Fruit fly (Drosophila melanogaster) whole organism, embryonic: Measurements from ENCODE around the gene Hecw.
A peak's percentile ranks its signal among the peaks of the same experiment; 100 is the strongest.

Source experiments
- CG10274 ChIP-seq: fragments of 200-800 bp; sonication (Bioruptor generic); optimal IDR thresholded peaks from 3 replicates; lab custom pipeline; 2017; ENCODE audit warnings: missing biosample characterization, mild to moderate bottlenecking, missing genetic modification characterization
- CG11093 ChIP-seq: fragments of 200-800 bp; sonication (Bioruptor generic); IDR thresholded peaks from 3 replicates; pipeline ENCODE4 v1.3.6; 2022; ENCODE audit warnings: missing biosample characterization, missing genetic modification characterization
- CG11398 ChIP-seq: fragments of 200-800 bp; sonication (Bioruptor generic); optimal IDR thresholded peaks from 2 replicates; lab custom pipeline; 2016; ENCODE audit warnings: missing biosample characterization, missing genetic modification characterization
- CG11696 ChIP-seq: fragments of 200-800 bp; sonication (Bioruptor generic); IDR thresholded peaks from 2 replicates; pipeline ENCODE4 v1.3.6; 2022; ENCODE audit warnings: missing biosample characterization, missing genetic modification characterization
- CG12155 ChIP-seq: fragments of 200-800 bp; sonication (Bioruptor generic); optimal IDR thresholded peaks from 3 replicates; lab custom pipeline; 2016; ENCODE audit warnings: missing biosample characterization, missing genetic modification characterization
- CG12391 ChIP-seq: fragments of 200-800 bp; sonication (Bioruptor generic); optimal IDR thresholded peaks from 3 replicates; lab custom pipeline; 2018; ENCODE audit warnings: missing biosample characterization, mild to moderate bottlenecking, missing genetic modification characterization, moderate library complexity
- CG15479 ChIP-seq: fragments of 200-800 bp; sonication (Bioruptor generic); optimal IDR thresholded peaks from 3 replicates; lab custom pipeline; 2019; ENCODE audit warnings: missing biosample characterization, mild to moderate bottlenecking, missing genetic modification characterization, moderate library complexity
- CG15514 ChIP-seq: fragments of 200-800 bp; sonication (Bioruptor generic); optimal IDR thresholded peaks from 3 replicates; lab custom pipeline; 2017; ENCODE audit warnings: missing biosample characterization, missing genetic modification characterization, mild to moderate bottlenecking, moderate library complexity, missing genetic modification reagents
- CG17612 ChIP-seq: fragments of 200-800 bp; sonication (Bioruptor generic); IDR thresholded peaks from 2 replicates; pipeline ENCODE4 v1.3.6; 2022; ENCODE audit warnings: missing biosample characterization, missing genetic modification characterization
- CG1832 ChIP-seq: fragments of 200-800 bp; sonication (Bioruptor generic); optimal IDR thresholded peaks from 2 replicates; lab custom pipeline; 2017; ENCODE audit warnings: missing biosample characterization, mild to moderate bottlenecking, missing genetic modification characterization, inconsistent platforms
- CG31365 ChIP-seq: fragments of 200-800 bp; sonication (Bioruptor generic); optimal IDR thresholded peaks from 2 replicates; lab custom pipeline; 2018; ENCODE audit warnings: missing biosample characterization, mild to moderate bottlenecking, missing genetic modification characterization
- CG3838 ChIP-seq: fragments of 200-800 bp; sonication (Bioruptor generic); optimal IDR thresholded peaks from 3 replicates; lab custom pipeline; 2016; ENCODE audit warnings: missing biosample characterization, missing genetic modification characterization
- CG42726 ChIP-seq: fragments of 200-800 bp; sonication (Bioruptor generic); IDR thresholded peaks from 2 replicates; pipeline ENCODE4 v1.3.6; 2022; ENCODE audit warnings: missing biosample characterization, missing genetic modification characterization; ENCODE audit not compliant: partially characterized antibody
- CG7372 ChIP-seq: fragments of 200-800 bp; sonication (Bioruptor generic); IDR thresholded peaks from 2 replicates; pipeline ENCODE4 v1.3.6; 2022; ENCODE audit warnings: missing biosample characterization, missing genetic modification characterization
- CG7556 ChIP-seq: fragments of 200-800 bp; sonication (Bioruptor generic); optimal IDR thresholded peaks from 2 replicates; lab custom pipeline; 2017; ENCODE audit warnings: missing biosample characterization, mild to moderate bottlenecking, missing genetic modification characterization
- CG8478 ChIP-seq: fragments of >200 bp; optimal IDR thresholded peaks from 2 replicates; lab custom pipeline; 2018
- CG8924 ChIP-seq: fragments of 200-800 bp; optimal IDR thresholded peaks from 3 replicates; lab custom pipeline; 2019; ENCODE audit warnings: missing biosample characterization, mild to moderate bottlenecking, missing genetic modification characterization, moderate library complexity
- CG9215 ChIP-seq: fragments of 200-800 bp; sonication (Bioruptor generic); IDR thresholded peaks from 2 replicates; pipeline ENCODE4 v1.3.6; 2022; ENCODE audit warnings: missing biosample characterization, missing genetic modification characterization
- Dek ChIP-seq: fragments of 200-800 bp; sonication (Bioruptor generic); optimal IDR thresholded peaks from 3 replicates; lab custom pipeline; 2019; ENCODE audit warnings: missing biosample characterization, mild to moderate bottlenecking, missing genetic modification characterization, moderate library complexity
- Ets97D ChIP-seq: fragments of 200-800 bp; sonication (Bioruptor generic); optimal IDR thresholded peaks from 3 replicates; lab custom pipeline; 2016; ENCODE audit warnings: missing biosample characterization, missing genetic modification characterization
- Hr78 ChIP-seq, 2 experiments: fragments of 200-800 bp in 1 of 2; fragments of >200 bp in 1 of 2; sonication (Bioruptor generic) in 1 of 2; optimal IDR thresholded peaks; 2 replicates each; lab custom pipeline; 2017 to 2019; ENCODE audit warnings: missing biosample characterization in 2 of 2, missing genetic modification characterization in 2 of 2, mild to moderate bottlenecking in 1 of 2, moderate library complexity in 1 of 2
- Kr ChIP-seq: fragments of 200-800 bp; sonication (Bioruptor generic); optimal IDR thresholded peaks from 2 replicates; lab custom pipeline; 2017; ENCODE audit warnings: missing biosample characterization, mild to moderate bottlenecking, missing genetic modification characterization
- NC2α ChIP-seq: fragments of 200-800 bp; sonication (Bioruptor generic); optimal IDR thresholded peaks from 2 replicates; lab custom pipeline; 2016; ENCODE audit warnings: missing biosample characterization, missing genetic modification characterization
- Nf-YB ChIP-seq: fragments of 200-800 bp; sonication (Bioruptor generic); optimal IDR thresholded peaks from 3 replicates; lab custom pipeline; 2019; ENCODE audit warnings: missing biosample characterization, mild to moderate bottlenecking, missing genetic modification characterization, moderate library complexity
- Six4 ChIP-seq: fragments of 200-800 bp; sonication (Bioruptor generic); optimal IDR thresholded peaks from 2 replicates; lab custom pipeline; 2016; ENCODE audit warnings: missing biosample characterization, missing genetic modification characterization
- Taf1 ChIP-seq: fragments of 200-800 bp; sonication (Bioruptor generic); IDR thresholded peaks from 2 replicates; pipeline ENCODE4 v1.3.6; 2022; ENCODE audit warnings: missing biosample characterization, missing genetic modification characterization
- Usf ChIP-seq: fragments of 200-800 bp; sonication (Bioruptor generic); optimal IDR thresholded peaks from 2 replicates; lab custom pipeline; 2017; ENCODE audit warnings: missing genotype, missing biosample characterization, missing genetic modification characterization
- ash1 ChIP-seq: fragments of 200-800 bp; sonication (Bioruptor generic); optimal IDR thresholded peaks from 2 replicates; lab custom pipeline; 2018; ENCODE audit warnings: missing biosample characterization, mild to moderate bottlenecking, missing genetic modification characterization
- ci ChIP-seq: fragments of 200-800 bp; sonication (Bioruptor generic); IDR thresholded peaks from 3 replicates; pipeline ENCODE4 v1.3.6; 2022; ENCODE audit warnings: missing biosample characterization, missing genetic modification characterization
- crol ChIP-seq: fragments of 200-800 bp; sonication (Bioruptor generic); IDR thresholded peaks from 2 replicates; pipeline ENCODE4 v1.3.6; 2022; ENCODE audit warnings: missing biosample characterization, missing genetic modification characterization
- ems ChIP-seq: fragments of 200-800 bp; sonication (Bioruptor generic); optimal IDR thresholded peaks from 3 replicates; lab custom pipeline; 2016; ENCODE audit warnings: missing biosample characterization, missing genetic modification characterization
- fu2 ChIP-seq: fragments of 200-800 bp; sonication (Bioruptor generic); optimal IDR thresholded peaks from 2 replicates; lab custom pipeline; 2016; ENCODE audit warnings: missing biosample characterization, missing genetic modification characterization
- gem ChIP-seq: fragments of 200-800 bp; sonication (Bioruptor generic); optimal IDR thresholded peaks from 2 replicates; lab custom pipeline; 2019; ENCODE audit warnings: missing biosample characterization, mild to moderate bottlenecking, missing genetic modification characterization, moderate library complexity
- grau ChIP-seq: fragments of 200-800 bp; optimal IDR thresholded peaks from 3 replicates; lab custom pipeline; 2019; ENCODE audit warnings: missing biosample characterization, mild to moderate bottlenecking, missing genetic modification characterization, moderate library complexity
- gro ChIP-seq: fragments of 200-800 bp; sonication (Bioruptor generic); optimal IDR thresholded peaks from 2 replicates; lab custom pipeline; 2016; ENCODE audit warnings: missing biosample characterization, missing genetic modification characterization
- gsb-n ChIP-seq: fragments of 200-800 bp; sonication (Bioruptor generic); optimal IDR thresholded peaks from 3 replicates; lab custom pipeline; 2018; ENCODE audit warnings: missing biosample characterization, mild to moderate bottlenecking, missing genetic modification characterization
- ham ChIP-seq: fragments of 200-800 bp; sonication (Bioruptor generic); IDR thresholded peaks from 2 replicates; pipeline ENCODE4 v1.3.6; 2022; ENCODE audit warnings: missing biosample characterization, missing genetic modification characterization
- hth ChIP-seq: fragments of >200 bp; optimal IDR thresholded peaks from 2 replicates; lab custom pipeline; 2017; ENCODE audit warnings: inconsistent platforms
- kay ChIP-seq: fragments of 200-800 bp; sonication (Bioruptor generic); optimal IDR thresholded peaks from 2 replicates; lab custom pipeline; 2016; ENCODE audit warnings: missing biosample characterization, missing genetic modification characterization
- lbe ChIP-seq: fragments of 200-800 bp; sonication (Bioruptor generic); optimal IDR thresholded peaks from 2 replicates; lab custom pipeline; 2016; ENCODE audit warnings: missing biosample characterization, mild to moderate bottlenecking, missing genetic modification characterization
- lilli ChIP-seq: fragments of 200-800 bp; sonication (Bioruptor generic); optimal IDR thresholded peaks from 3 replicates; lab custom pipeline; 2016; ENCODE audit warnings: missing biosample characterization, missing genetic modification characterization
- pfk ChIP-seq: fragments of 200-800 bp; sonication (Bioruptor generic); optimal IDR thresholded peaks from 2 replicates; lab custom pipeline; 2018; ENCODE audit warnings: missing biosample characterization, mild to moderate bottlenecking, missing genetic modification characterization, moderate library complexity
- pho ChIP-seq: fragments of 200-800 bp; sonication (Bioruptor generic); optimal IDR thresholded peaks from 2 replicates; lab custom pipeline; 2016; ENCODE audit warnings: missing biosample characterization, missing genetic modification characterization
- prd ChIP-seq, 3 experiments: fragments of >200 bp in 2 of 3; fragments of 200-800 bp in 1 of 3; sonication (Bioruptor generic) in 1 of 3; optimal IDR thresholded peaks in 2 of 3; IDR thresholded peaks in 1 of 3; 2 replicates in 2 of 3; 3 replicates in 1 of 3; pipeline versions ENCODE4 v1.3.6 to Lab custom; 2017 to 2022; ENCODE audit warnings: missing biosample characterization in 1 of 3, missing genetic modification characterization in 1 of 3
- pum ChIP-seq: fragments of 200-800 bp; sonication (Bioruptor generic); optimal IDR thresholded peaks from 2 replicates; lab custom pipeline; 2016; ENCODE audit warnings: missing biosample characterization, missing genetic modification characterization
- pzg ChIP-seq: fragments of 200-800 bp; sonication (Bioruptor generic); optimal IDR thresholded peaks from 3 replicates; lab custom pipeline; 2018; ENCODE audit warnings: missing biosample characterization, mild to moderate bottlenecking, missing genetic modification characterization, moderate library complexity
- sd ChIP-seq: fragments of 200-800 bp; sonication (Bioruptor generic); optimal IDR thresholded peaks from 3 replicates; lab custom pipeline; 2018; ENCODE audit warnings: missing biosample characterization, mild to moderate bottlenecking, missing genetic modification characterization, moderate library complexity
- slou ChIP-seq: fragments of 200-800 bp; sonication (Bioruptor generic); optimal IDR thresholded peaks from 3 replicates; lab custom pipeline; 2016; ENCODE audit warnings: missing biosample characterization, missing genetic modification characterization
- sqz ChIP-seq: fragments of 200-800 bp; sonication (Bioruptor generic); optimal IDR thresholded peaks from 3 replicates; lab custom pipeline; 2018; ENCODE audit warnings: missing biosample characterization, mild to moderate bottlenecking, missing genetic modification characterization
- stwl ChIP-seq: fragments of 200-800 bp; sonication (Bioruptor generic); optimal IDR thresholded peaks from 3 replicates; lab custom pipeline; 2018; ENCODE audit warnings: missing biosample characterization, mild to moderate bottlenecking, missing genetic modification characterization, moderate library complexity
- usp ChIP-seq: fragments of >200 bp; optimal IDR thresholded peaks from 2 replicates; lab custom pipeline; 2017; ENCODE audit warnings: missing biosample characterization, missing genetic modification characterization

Gene Hecw

DNA sequence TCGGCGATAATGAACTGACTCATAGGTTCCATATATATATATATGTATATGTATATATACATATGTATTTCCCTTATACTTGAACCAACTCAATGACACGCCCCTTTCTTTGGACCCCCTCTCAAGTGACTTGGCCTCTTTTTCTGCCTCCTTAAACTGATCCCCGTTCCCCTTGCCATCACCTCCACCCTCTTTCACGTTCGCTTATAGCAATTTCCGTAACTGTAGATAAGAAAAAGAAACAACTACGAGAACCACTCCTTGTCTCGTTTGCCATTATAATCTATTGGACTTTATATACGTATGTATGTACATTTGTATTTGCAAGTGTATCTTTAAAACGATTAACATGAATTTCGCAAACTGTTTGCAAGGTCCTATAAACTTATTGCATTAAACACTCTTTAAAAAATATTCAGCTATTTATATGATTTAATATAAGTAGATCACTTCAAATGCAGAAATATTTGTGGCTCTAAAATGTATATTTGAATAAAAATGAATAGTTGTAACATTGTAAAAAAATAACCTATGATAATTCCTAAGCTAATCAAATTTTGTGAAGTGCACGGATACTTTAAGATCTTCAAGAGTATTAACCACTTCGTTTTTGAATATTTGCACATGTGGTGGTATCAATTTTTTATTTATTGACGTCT is 26.0 kb upstream of the Hecw start (continued):
- no peak for TF ChIP-seq Hr78 (GFP tag; optimal IDR thresholded peaks at IDR 0.05; lab: Kevin White, UChicago)
- TF ChIP-seq pho (GFP tag; lab: Kevin White, UChicago): no peak
- peak; percentile 50 for TF ChIP-seq lilli (GFP tag; lab: Kevin White, UChicago)
- no peak for TF ChIP-seq fu2 (GFP tag; lab: Kevin White, UChicago)
- no peak for TF ChIP-seq gro (GFP tag; lab: Kevin White, UChicago)
- no peak for TF ChIP-seq CG11398 (GFP tag; lab: Kevin White, UChicago)
- 0 out of 2 replicates have a peak, but pooled peaks have one; percentile 13 for TF ChIP-seq Taf1 (GFP tag; lab: Robert Waterston, UW)
- no peak for TF ChIP-seq CG15479 (GFP tag; lab: Kevin White, UChicago)
- no peak for TF ChIP-seq gsb-n (tag; lab: Kevin White, UChicago)
- TF ChIP-seq usp (GFP tag; lab: Kevin White, UChicago): no peak
- TF ChIP-seq CG9215 (GFP tag; lab: Robert Waterston, UW): no peak
- TF ChIP-seq CG12391: no peak
- TF ChIP-seq Nf-YB (GFP tag; lab: Kevin White, UChicago): no peak
- peak; percentile 19 for TF ChIP-seq CG12155 (GFP tag; lab: Kevin White, UChicago)
- TF ChIP-seq CG7556 (GFP tag; lab: Kevin White, UChicago): no peak
- TF ChIP-seq Dek (tag; lab: Kevin White, UChicago): peak; percentile 34
- TF ChIP-seq CG8924 (tag; lab: Kevin White, UChicago): peak; percentile 33
- TF ChIP-seq CG7372 (GFP tag; lab: Robert Waterston, UW): no peak
- no peak for TF ChIP-seq CG11093 (GFP tag; lab: Robert Waterston, UW)
- no peak for TF ChIP-seq ems (GFP tag; lab: Kevin White, UChicago)
- no peak for TF ChIP-seq CG8478 (lab: Kevin White, UChicago)
- TF ChIP-seq CG10274 (GFP tag; lab: Kevin White, UChicago): no peak
- TF ChIP-seq kay (GFP tag; lab: Kevin White, UChicago): no peak
- no peak for TF ChIP-seq NC2α (GFP tag; lab: Kevin White, UChicago)
- TF ChIP-seq sd (tag; lab: Kevin White, UChicago): no peak
- no peak for TF ChIP-seq Ets97D
- no peak for TF ChIP-seq pzg (GFP tag; lab: Kevin White, UChicago)
- TF ChIP-seq lbe (GFP tag; lab: Kevin White, UChicago): peak; percentile 44
- peak; percentile 63 for TF ChIP-seq grau (tag; lab: Kevin White, UChicago)
- TF ChIP-seq pfk (GFP tag; lab: Kevin White, UChicago): no peak
- TF ChIP-seq CG31365 (tag; lab: Kevin White, UChicago): no peak
- TF ChIP-seq CG42726 (GFP tag; lab: Robert Waterston, UW): no peak
- no peak for TF ChIP-seq CG15514
- TF ChIP-seq slou (GFP tag; lab: Kevin White, UChicago): no peak
- no peak for TF ChIP-seq hth (lab: Kevin White, UChicago)
- no peak for TF ChIP-seq ham (GFP tag; lab: Robert Waterston, UW)
- no peak for TF ChIP-seq ash1 (GFP tag; lab: Kevin White, UChicago)
- TF ChIP-seq ci (GFP tag; lab: Robert Waterston, UW): no peak
- TF ChIP-seq sqz (GFP tag; lab: Kevin White, UChicago): no peak
- TF ChIP-seq stwl (tag; lab: Kevin White, UChicago): no peak
- no peak for TF ChIP-seq pum
- no peak for TF ChIP-seq CG17612 (GFP tag; lab: Robert Waterston, UW)
- no peak for TF ChIP-seq CG3838 (GFP tag; lab: Kevin White, UChicago)
- no peak for TF ChIP-seq Six4 (GFP tag; lab: Kevin White, UChicago)
- no peak for TF ChIP-seq Usf
- peak; percentile 49 for TF ChIP-seq gem
- no peak for TF ChIP-seq prd (optimal IDR thresholded peaks at IDR 0.05; lab: Kevin White, UChicago)
- no peak for TF ChIP-seq prd (GFP tag; IDR thresholded peaks at IDR 0.05; lab: Robert Waterston, UW)
- peak; percentile 68 for TF ChIP-seq crol (GFP tag; lab: Robert Waterston, UW)
- no peak for TF ChIP-seq CG11696
- no peak for TF ChIP-seq CG1832 (GFP tag; lab: Kevin White, UChicago)
- TF ChIP-seq Kr (GFP tag; lab: Kevin White, UChicago): no peak
